Worm (Caenorhabditis elegans) whole organism, young adult: ENCODE results near the gene W03D2.9.

Source experiments
- B0019.2 ChIP-seq: fragments of 200-800 bp; sonication (Bioruptor generic); conservative IDR thresholded peaks from 2 replicates; pipeline ENCODE4 v1.3.6; 2022; ENCODE audit warnings: missing genetic modification reagents, missing genetic modification characterization, missing compliant biosample characterization
- B0336.3 ChIP-seq: fragments of 200-800 bp; sonication (Bioruptor generic); IDR thresholded peaks from 2 replicates; pipeline ENCODE4 v1.3.6; 2022; ENCODE audit warnings: missing genetic modification characterization, missing compliant biosample characterization
- C06A6.2 ChIP-seq: fragments of 200-800 bp; sonication (Bioruptor generic); conservative IDR thresholded peaks from 2 replicates; pipeline ENCODE4 v1.3.6; 2022; ENCODE audit warnings: missing genetic modification characterization, missing compliant biosample characterization
- C17E4.6 ChIP-seq: fragments of 200-800 bp; sonication (Bioruptor generic); IDR thresholded peaks from 2 replicates; pipeline ENCODE4 v1.3.6; 2022; ENCODE audit warnings: missing genetic modification reagents, missing genetic modification characterization, missing compliant biosample characterization
- F49E8.2 ChIP-seq: sonication (generic microtip); optimal IDR thresholded peaks from 3 replicates; lab custom pipeline; 2017; ENCODE audit warnings: missing genetic modification characterization, mild to moderate bottlenecking, missing compliant biosample characterization, antibody characterized with exemption, moderate library complexity; ENCODE audit not compliant: insufficient read depth
- F57A8.1 ChIP-seq: fragments of 200-800 bp; sonication (Bioruptor generic); optimal IDR thresholded peaks from 2 replicates; lab custom pipeline; 2018; ENCODE audit warnings: mild to moderate bottlenecking, missing genetic modification characterization, moderate library complexity, missing compliant biosample characterization
- K11D2.4 ChIP-seq: fragments of 200-800 bp; sonication (Bioruptor generic); IDR thresholded peaks from 2 replicates; pipeline ENCODE4 v1.3.6; 2022; ENCODE audit warnings: missing genetic modification reagents, missing genetic modification characterization, missing compliant biosample characterization
- K12H6.12 ChIP-seq: fragments of 200-800 bp; sonication (Bioruptor generic); optimal IDR thresholded peaks from 2 replicates; lab custom pipeline; 2018; ENCODE audit warnings: mild to moderate bottlenecking, missing genetic modification characterization, missing compliant biosample characterization
- Y95B8A.8 ChIP-seq: fragments of 200-800 bp; sonication (Bioruptor generic); IDR thresholded peaks from 2 replicates; pipeline ENCODE4 v1.3.6; 2022; ENCODE audit warnings: missing genetic modification reagents, missing genetic modification characterization, missing compliant biosample characterization
- ama-1 ChIP-seq, 3 experiments: fragments of 150-350 bp in 1 of 3; sonication (generic microtip) in 2 of 3; optimal IDR thresholded peaks; 2 replicates each; lab custom pipeline; 2014 to 2018; ENCODE audit warnings: missing biosample characterization in 2 of 3, missing genetic modification characterization in 2 of 3, missing genetic modification reagents in 2 of 3
- athp-1 ChIP-seq: sonication (generic microtip); optimal IDR thresholded peaks from 2 replicates; lab custom pipeline; 2017; ENCODE audit warnings: mild to moderate bottlenecking, missing genetic modification characterization, missing compliant biosample characterization
- attf-3 ChIP-seq: fragments of 200-800 bp; sonication (Bioruptor generic); conservative IDR thresholded peaks from 2 replicates; pipeline ENCODE4 v1.3.6; 2022; ENCODE audit warnings: missing genetic modification reagents, missing genetic modification characterization, missing compliant biosample characterization
- attf-6 ChIP-seq: fragments of 200-800 bp; sonication (Bioruptor generic); IDR thresholded peaks from 2 replicates; pipeline ENCODE4 v1.3.6; 2022; ENCODE audit warnings: missing genetic modification reagents, missing genetic modification characterization, missing compliant biosample characterization
- cebp-1 ChIP-seq, 2 experiments: fragments of 200-800 bp in 1 of 2; sonication (Bioruptor generic) in 1 of 2; sonication (generic microtip) in 1 of 2; IDR thresholded peaks in 1 of 2; optimal IDR thresholded peaks in 1 of 2; 2 replicates each; pipeline versions ENCODE4 v1.3.6 to Lab custom; 2017 to 2022; ENCODE audit warnings: missing compliant biosample characterization in 2 of 2, missing genetic modification characterization in 2 of 2, mild to moderate bottlenecking in 1 of 2, missing genetic modification reagents in 1 of 2, moderate library complexity in 1 of 2
- ceh-100 ChIP-seq: fragments of 200-800 bp; sonication (Bioruptor generic); IDR thresholded peaks from 2 replicates; pipeline ENCODE4 v1.3.6; 2022; ENCODE audit warnings: missing genetic modification reagents, missing genetic modification characterization, missing compliant biosample characterization
- die-1 ChIP-seq: sonication (generic microtip); optimal IDR thresholded peaks from 2 replicates; lab custom pipeline; 2016; ENCODE audit warnings: missing genotype, mild to moderate bottlenecking, missing genetic modification characterization, missing compliant biosample characterization
- efl-1 ChIP-seq: fragments of 150-350 bp; optimal IDR thresholded peaks from 2 replicates; lab custom pipeline; 2014; ENCODE audit warnings: missing biosample characterization, missing genetic modification reagents, missing genetic modification characterization
- egrh-3 ChIP-seq: fragments of 200-800 bp; sonication (Bioruptor generic); IDR thresholded peaks from 2 replicates; pipeline ENCODE4 v1.3.6; 2022; ENCODE audit warnings: missing genetic modification reagents, missing genetic modification characterization, missing compliant biosample characterization
- ekl-4 ChIP-seq: fragments of 200-800 bp; sonication (Bioruptor generic); IDR thresholded peaks from 2 replicates; pipeline ENCODE4 v1.3.6; 2022; ENCODE audit warnings: missing genetic modification reagents, missing genetic modification characterization, missing compliant biosample characterization
- gei-17 ChIP-seq: fragments of 200-800 bp; sonication (Bioruptor generic); optimal IDR thresholded peaks from 2 replicates; lab custom pipeline; 2018; ENCODE audit warnings: mild to moderate bottlenecking, missing genetic modification characterization, missing compliant biosample characterization
- hmg-1.2 ChIP-seq: fragments of 200-800 bp; sonication (Bioruptor generic); IDR thresholded peaks from 2 replicates; pipeline ENCODE4 v1.3.6; 2022; ENCODE audit warnings: missing genetic modification reagents, missing genetic modification characterization, missing compliant biosample characterization
- hmg-20 ChIP-seq: fragments of 200-800 bp; sonication (Bioruptor generic); IDR thresholded peaks from 2 replicates; pipeline ENCODE4 v1.3.6; 2022; ENCODE audit warnings: missing genetic modification reagents, missing genetic modification characterization, missing compliant biosample characterization
- hrde-1 ChIP-seq: sonication (generic microtip); optimal IDR thresholded peaks from 2 replicates; lab custom pipeline; 2016; ENCODE audit warnings: missing genetic modification characterization, mild to moderate bottlenecking, missing compliant biosample characterization, moderate library complexity, missing genotype, missing genetic modification reagents, borderline replicate concordance
- hsf-1 ChIP-seq: fragments of 200-800 bp; sonication (Bioruptor generic); IDR thresholded peaks from 2 replicates; pipeline ENCODE4 v1.3.6; 2022; ENCODE audit warnings: missing genetic modification reagents, missing genetic modification characterization, missing compliant biosample characterization
- lin-35 ChIP-seq, 3 experiments: fragments of 150-350 bp in 2 of 3; sonication (generic microtip) in 1 of 3; optimal IDR thresholded peaks; 2 replicates each; lab custom pipeline; 2014 to 2018; ENCODE audit warnings: missing biosample characterization in 3 of 3, missing genetic modification characterization in 3 of 3, missing genetic modification reagents in 3 of 3
- lin-54 ChIP-seq: fragments of 200-800 bp; sonication (Bioruptor generic); optimal IDR thresholded peaks from 2 replicates; lab custom pipeline; 2018; ENCODE audit warnings: mild to moderate bottlenecking, missing genetic modification characterization, missing compliant biosample characterization
- lsl-1 ChIP-seq: fragments of 200-800 bp; sonication (Bioruptor generic); optimal IDR thresholded peaks from 2 replicates; lab custom pipeline; 2018; ENCODE audit warnings: mild to moderate bottlenecking, missing genetic modification characterization, moderate library complexity, missing compliant biosample characterization
- madf-3 ChIP-seq: fragments of 200-800 bp; sonication (Bioruptor generic); IDR thresholded peaks from 2 replicates; pipeline ENCODE4 v1.3.6; 2022; ENCODE audit warnings: missing genetic modification reagents, missing genetic modification characterization, missing compliant biosample characterization
- madf-6 ChIP-seq: fragments of 200-800 bp; sonication (Bioruptor generic); IDR thresholded peaks from 2 replicates; pipeline ENCODE4 v1.3.6; 2022; ENCODE audit warnings: missing genetic modification reagents, missing genetic modification characterization, missing compliant biosample characterization
- mcd-1 ChIP-seq: fragments of 200-800 bp; sonication (Bioruptor generic); IDR thresholded peaks from 2 replicates; pipeline ENCODE4 v1.3.6; 2022; ENCODE audit warnings: missing genetic modification reagents, missing genetic modification characterization, missing compliant biosample characterization
- nfya-1 ChIP-seq: sonication (generic microtip); optimal IDR thresholded peaks from 2 replicates; lab custom pipeline; 2017; ENCODE audit warnings: antibody characterized with exemption, missing compliant biosample characterization, missing genetic modification characterization, borderline replicate concordance; ENCODE audit not compliant: insufficient read depth
- nfyb-1 ChIP-seq: fragments of 200-800 bp; sonication (Bioruptor generic); IDR thresholded peaks from 2 replicates; pipeline ENCODE4 v1.3.6; 2022; ENCODE audit warnings: missing genetic modification reagents, missing genetic modification characterization, missing compliant biosample characterization
- nhr-179 ChIP-seq: sonication (generic microtip); optimal IDR thresholded peaks from 2 replicates; lab custom pipeline; 2016; ENCODE audit warnings: mild to moderate bottlenecking, missing genetic modification characterization, missing compliant biosample characterization
- nhr-80 ChIP-seq: sonication (generic microtip); optimal IDR thresholded peaks from 2 replicates; lab custom pipeline; 2016; ENCODE audit warnings: missing genetic modification characterization, missing compliant biosample characterization
- pbrm-1 ChIP-seq: fragments of 200-800 bp; sonication (Bioruptor generic); IDR thresholded peaks from 2 replicates; pipeline ENCODE4 v1.3.6; 2022; ENCODE audit warnings: missing genetic modification reagents, missing genetic modification characterization, missing compliant biosample characterization
- pha-4 ChIP-seq: fragments of 150-350 bp; sonication (generic microtip); optimal IDR thresholded peaks from 2 replicates; lab custom pipeline; 2014; ENCODE audit warnings: missing biosample characterization, missing genetic modification reagents, missing genetic modification characterization
- rpc-1 ChIP-seq, 2 experiments: fragments of 150-350 bp in 1 of 2; sonication (generic microtip) in 1 of 2; optimal IDR thresholded peaks; 2 replicates each; lab custom pipeline; 2014 to 2018; ENCODE audit warnings: missing biosample characterization in 1 of 2, missing genetic modification characterization in 1 of 2, missing genetic modification reagents in 1 of 2, missing genotype in 1 of 2
- snpc-1.1 ChIP-seq: sonication (generic microtip); optimal IDR thresholded peaks from 2 replicates; lab custom pipeline; 2017; ENCODE audit warnings: missing genetic modification characterization, mild to moderate bottlenecking, missing compliant biosample characterization, antibody characterized with exemption, moderate library complexity, missing genotype, missing genetic modification reagents; ENCODE audit not compliant: insufficient read depth
- snpc-1.3 ChIP-seq: sonication (generic microtip); optimal IDR thresholded peaks from 2 replicates; lab custom pipeline; 2017; ENCODE audit warnings: missing genetic modification characterization, mild to moderate bottlenecking, missing compliant biosample characterization, antibody characterized with exemption, moderate library complexity, missing genotype, missing genetic modification reagents; ENCODE audit not compliant: insufficient read depth
- snpc-3.4 ChIP-seq: sonication (generic microtip); optimal IDR thresholded peaks from 2 replicates; lab custom pipeline; 2017; ENCODE audit warnings: missing genetic modification characterization, mild to moderate bottlenecking, missing compliant biosample characterization, antibody characterized with exemption, moderate library complexity, missing genotype, missing genetic modification reagents
- tlf-1 ChIP-seq: fragments of 200-800 bp; sonication (Bioruptor generic); optimal IDR thresholded peaks from 2 replicates; lab custom pipeline; 2018; ENCODE audit warnings: mild to moderate bottlenecking, missing genetic modification characterization, missing compliant biosample characterization
- unc-130 ChIP-seq: sonication (generic microtip); optimal IDR thresholded peaks from 2 replicates; lab custom pipeline; 2016; ENCODE audit warnings: missing genetic modification reagents, missing genetic modification characterization, missing compliant biosample characterization
- xnd-1 ChIP-seq: sonication (generic microtip); optimal IDR thresholded peaks from 2 replicates; lab custom pipeline; 2016; ENCODE audit warnings: missing genotype, missing genetic modification reagents, missing genetic modification characterization, missing compliant biosample characterization
- zim-3 ChIP-seq: sonication (generic microtip); optimal IDR thresholded peaks from 2 replicates; lab custom pipeline; 2017; ENCODE audit warnings: mild to moderate bottlenecking, missing genetic modification characterization, moderate library complexity, missing compliant biosample characterization
- ztf-25 ChIP-seq: fragments of 200-800 bp; sonication (Bioruptor generic); IDR thresholded peaks from 2 replicates; pipeline ENCODE4 v1.3.6; 2022; ENCODE audit warnings: missing genetic modification reagents, missing genetic modification characterization, missing compliant biosample characterization
- ztf-26 ChIP-seq: sonication (generic microtip); optimal IDR thresholded peaks from 2 replicates; lab custom pipeline; 2017; ENCODE audit warnings: missing genetic modification characterization, missing compliant biosample characterization

Gene W03D2.9

DNA sequence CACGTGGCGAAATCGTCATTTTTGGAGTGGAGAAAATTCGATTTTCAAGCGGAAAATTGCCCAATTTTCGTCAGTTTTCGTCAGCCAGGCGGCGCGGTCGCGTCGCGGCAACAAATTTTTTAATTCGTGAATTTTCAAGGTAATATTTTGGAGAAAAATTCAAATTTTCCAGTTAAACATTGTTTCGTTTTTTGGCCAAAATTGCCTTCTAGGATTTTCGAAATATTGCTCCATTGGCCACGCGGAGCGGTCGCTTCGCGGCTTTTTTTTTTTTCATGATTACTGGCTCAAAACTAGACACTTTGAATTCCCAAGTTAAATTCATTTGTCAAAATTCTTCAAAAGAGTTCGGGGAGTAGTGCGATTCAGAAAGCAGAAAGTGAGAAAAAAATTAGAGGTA is 26.9 kb downstream of the W03D2.9 start (continued):
- no peak for TF ChIP-seq K12H6.12
- TF ChIP-seq tlf-1: peak; percentile 52
- no peak for TF ChIP-seq ama-1 (optimal IDR thresholded peaks at IDR 0.05; lab: Kevin White, UChicago)
- peak in 1 of 2 experiments; percentile 86 for TF ChIP-seq ama-1 (GFP tag; optimal IDR thresholded peaks at IDR 0.05; lab: Kevin White, UChicago)
- peak; percentile 33 for TF ChIP-seq die-1 (tag; lab: Kevin White, UChicago)
- peak; percentile 69 for TF ChIP-seq ekl-4 (GFP tag; lab: Robert Waterston, UW)
- TF ChIP-seq zim-3 (tag; lab: Kevin White, UChicago): no peak
- no peak for TF ChIP-seq pha-4
- no peak for TF ChIP-seq nhr-80 (tag; lab: Kevin White, UChicago)
- TF ChIP-seq madf-3 (GFP tag; lab: Robert Waterston, UW): peak; percentile 77; the same call in 1 of the 2 replicates
- TF ChIP-seq hmg-20 (GFP tag; lab: Robert Waterston, UW): 0 out of 2 replicates have a peak, but pooled peaks have one; percentile 4
- peak; percentile 27 for TF ChIP-seq efl-1 (GFP tag; lab: Kevin White, UChicago)
- TF ChIP-seq madf-6 (GFP tag; lab: Robert Waterston, UW): peak; percentile 76
- TF ChIP-seq ztf-25 (GFP tag; lab: Robert Waterston, UW): peak; percentile 80; the same call in 1 of the 2 replicates
- TF ChIP-seq C06A6.2 (GFP tag; lab: Robert Waterston, UW): no peak
- peak; percentile 43 for TF ChIP-seq unc-130 (GFP tag; lab: Kevin White, UChicago)
- peak; percentile 49 for TF ChIP-seq snpc-3.4 (tag; lab: Kevin White, UChicago)
- no peak for TF ChIP-seq cebp-1 (GFP tag; IDR thresholded peaks at IDR 0.05; lab: Robert Waterston, UW)
- TF ChIP-seq cebp-1 (tag; optimal IDR thresholded peaks at IDR 0.05; lab: Kevin White, UChicago): peak; percentile 48
- TF ChIP-seq Y95B8A.8 (GFP tag; lab: Robert Waterston, UW): peak; percentile 58; the same call in 1 of the 2 replicates
- TF ChIP-seq ztf-26 (tag; lab: Kevin White, UChicago): no peak
- peak in 1 of 3 experiments; percentile 36 for TF ChIP-seq lin-35 (GFP tag; optimal IDR thresholded peaks at IDR 0.05; lab: Kevin White, UChicago)
- TF ChIP-seq snpc-1.1 (tag; lab: Kevin White, UChicago): peak; percentile 22
- peak; percentile 27; the same call in 1 of the 2 replicates for TF ChIP-seq mcd-1
- TF ChIP-seq snpc-1.3: no peak
- peak; percentile 35 for TF ChIP-seq xnd-1 (tag; lab: Kevin White, UChicago)
- TF ChIP-seq F57A8.1: no peak
- peak; percentile 74 for TF ChIP-seq attf-6
- no peak for TF ChIP-seq B0019.2 (GFP tag; lab: Robert Waterston, UW)
- TF ChIP-seq lin-54 (GFP tag; lab: Kevin White, UChicago): peak; percentile 55
- TF ChIP-seq lsl-1 (GFP tag; lab: Kevin White, UChicago): peak; percentile 33
- peak; percentile 46; the same call in 1 of the 2 replicates for TF ChIP-seq nfyb-1 (GFP tag; lab: Robert Waterston, UW)
- TF ChIP-seq nfya-1 (tag; lab: Kevin White, UChicago): no peak
- peak; percentile 68; the same call in 1 of the 2 replicates for TF ChIP-seq C17E4.6
- TF ChIP-seq rpc-1 (optimal IDR thresholded peaks at IDR 0.05; lab: Kevin White, UChicago): no peak
- no peak for TF ChIP-seq rpc-1 (tag; optimal IDR thresholded peaks at IDR 0.05; lab: Kevin White, UChicago)
- TF ChIP-seq ceh-100 (GFP tag; lab: Robert Waterston, UW): 0 out of 2 replicates have a peak, but pooled peaks have one; percentile 41
- peak; percentile 38 for TF ChIP-seq hmg-1.2
- TF ChIP-seq B0336.3: peak; percentile 67
- TF ChIP-seq F49E8.2 (tag; lab: Kevin White, UChicago): peak; percentile 43
- TF ChIP-seq egrh-3 (GFP tag; lab: Robert Waterston, UW): no peak
- no peak for TF ChIP-seq attf-3
- TF ChIP-seq pbrm-1 (GFP tag; lab: Robert Waterston, UW): peak; percentile 56
- peak; percentile 86 for TF ChIP-seq athp-1
- no peak for TF ChIP-seq K11D2.4 (GFP tag; lab: Robert Waterston, UW)
- no peak for TF ChIP-seq gei-17
- no peak for TF ChIP-seq nhr-179
- peak; percentile 87 for TF ChIP-seq hrde-1 (tag; lab: Kevin White, UChicago)
- TF ChIP-seq hsf-1 (GFP tag; lab: Robert Waterston, UW): peak; percentile 74
- TF ChIP-seq, all 124 proteins: peak for 40
